Worm (Caenorhabditis elegans): Measurements from ENCODE around the gene uev-2.

- TF ChIP-seq lin-32 (GFP tag; optimal IDR thresholded peaks at IDR 0.05) (no peak), pha-4 (tag; optimal IDR thresholded peaks at IDR 0.05) (peak; percentile 71), unc-39 (tag; optimal IDR thresholded peaks at IDR 0.05) (no peak), ces-1 (GFP tag; optimal IDR thresholded peaks at IDR 0.05) (peak; percentile 71), M03D4.4 (tag; optimal IDR thresholded peaks at IDR 0.05) (no peak), unc-62 (GFP tag; optimal IDR thresholded peaks at IDR 0.05) (peak; percentile 61), elt-3 (tag; optimal IDR thresholded peaks at IDR 0.05) (no peak), mls-2 (tag; optimal IDR thresholded peaks at IDR 0.05) (peak; percentile 62), snpc-4 (tag; optimal IDR thresholded peaks at IDR 0.05) (no peak), ceh-43 (GFP tag; optimal IDR thresholded peaks at IDR 0.05) (no peak)
These were observed 38.3 kb downstream of the uev-2 start for ce11 chrIII:5621236-5621635.

Data from whole organism, mixed stage, embryonic.